Worm (Caenorhabditis elegans) whole organism, dauer: Measurements from ENCODE around the gene C50F4.12.

ENCODE experiments used
- unc-62 ChIP-seq: sonication (generic microtip); optimal IDR thresholded peaks from 2 replicates; lab custom pipeline; 2017; ENCODE audit warnings: missing biosample characterization, missing genetic modification reagents, missing genetic modification characterization

Gene C50F4.12

DNA sequence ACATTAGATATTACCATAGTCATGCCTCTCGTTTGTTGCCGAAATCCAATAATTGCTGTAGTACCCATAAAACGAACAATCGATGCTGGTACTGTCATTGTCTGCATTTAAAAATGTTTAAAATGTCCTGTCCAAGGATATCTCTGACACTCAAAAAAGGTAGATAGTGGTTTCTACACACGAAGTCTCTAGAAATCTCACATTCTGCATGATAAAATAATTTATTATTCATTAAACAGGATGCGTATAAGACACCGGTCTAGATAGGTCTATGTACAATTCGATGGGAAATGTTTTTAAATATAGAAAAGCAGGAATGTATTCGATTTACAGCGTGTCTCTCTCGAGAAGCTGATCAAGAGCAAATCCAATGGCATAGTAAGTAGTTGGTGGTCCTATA lies at the start of gene C50F4.12:
C50F4.12 (minus strand) TSS at position 101 of the 400 bp plus-strand sequence.
- TF ChIP-seq unc-62 (GFP tag; lab: Kevin White, UChicago): no peak

- no peak for TF ChIP-seq unc-62 (GFP tag; lab: Kevin White, UChicago)
These were observed 49.0 kb upstream of the C50F4.12 start for ce11 chrV:9588574-9588973.

ce11 chrV:9587619-9588018 lies 48.1 kb upstream of the C50F4.12 start:
- TF ChIP-seq unc-62 (GFP tag; lab: Kevin White, UChicago): no peak

DNA sequence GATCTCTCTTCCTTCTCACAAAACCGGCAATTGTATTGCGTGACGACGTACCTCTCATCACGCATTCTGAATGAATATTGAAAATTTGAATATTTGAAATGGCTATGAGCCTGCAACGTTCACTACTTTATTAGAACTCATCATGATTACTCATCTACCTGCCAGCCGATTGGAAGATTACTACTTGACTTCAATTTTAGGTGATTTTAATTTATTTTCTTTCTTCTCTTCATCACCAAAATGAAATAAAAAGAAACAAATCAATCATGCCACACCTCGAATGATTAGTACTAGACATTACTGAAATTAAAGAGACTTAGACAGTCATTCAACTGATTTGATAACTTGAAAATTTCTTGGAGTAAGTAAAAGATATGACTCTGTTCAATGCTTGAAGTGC lies 44.7 kb upstream of the C50F4.12 start:
- TF ChIP-seq unc-62 (GFP tag; lab: Kevin White, UChicago): no peak

DNA sequence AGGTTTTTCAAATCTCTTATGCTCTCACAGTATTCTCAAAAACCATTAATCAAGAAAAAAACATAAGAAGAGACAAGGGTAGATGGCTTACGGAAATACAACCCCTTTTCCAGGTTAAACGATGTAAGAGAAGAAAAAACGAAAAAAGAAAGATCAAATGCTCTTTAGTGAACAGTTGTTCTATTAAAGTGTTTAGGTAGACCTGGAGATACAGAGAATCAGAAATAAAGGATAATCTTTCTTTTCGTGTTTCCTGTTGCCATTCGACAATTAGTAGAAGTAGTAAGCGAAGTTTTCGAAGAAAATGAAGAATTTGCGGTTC lies 43.7 kb upstream of the C50F4.12 start, which contains the start of gene K09G1.1:
K09G1.1 (plus strand) TSS at position 223 of the 322 bp plus-strand sequence.
- no peak for TF ChIP-seq unc-62 (GFP tag; lab: Kevin White, UChicago)

- no peak for TF ChIP-seq unc-62 (GFP tag; lab: Kevin White, UChicago)
These were observed 43.2 kb upstream of the C50F4.12 start, which contains the start of gene rtfo-1 for ce11 chrV:9582594-9583322. TSS of gene rtfo-1 (minus strand) at chrV:9582644.

- TF ChIP-seq unc-62 (GFP tag; lab: Kevin White, UChicago): no peak
These were observed 37.5 kb upstream of the C50F4.12 start, which contains the start of gene F25B3.2 for ce11 chrV:9576991-9577390. TSS of gene F25B3.2 (plus strand) at chrV:9577291.

DNA sequence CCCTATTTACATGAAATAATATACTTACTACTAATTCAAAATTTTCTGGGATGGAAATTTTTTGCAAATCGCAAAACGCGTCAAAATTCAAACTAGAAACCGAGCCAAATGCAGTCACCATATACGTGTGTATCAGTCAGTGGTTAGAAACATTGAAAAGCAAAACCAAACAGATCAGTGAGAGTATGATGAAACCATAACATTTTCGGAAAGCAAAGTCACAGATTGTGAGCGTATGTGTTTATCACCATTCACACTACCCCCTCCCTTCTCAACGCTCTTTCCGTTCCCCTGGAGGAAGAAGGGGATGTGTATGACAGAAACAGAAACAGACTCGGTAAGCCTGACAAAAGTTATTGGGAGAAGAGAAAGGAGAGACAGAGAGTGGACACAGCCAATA lies 32.1 kb upstream of the C50F4.12 start:
- TF ChIP-seq unc-62 (GFP tag; lab: Kevin White, UChicago): no peak

ce11 chrV:9571056-9571455 lies 31.5 kb upstream of the C50F4.12 start:
- TF ChIP-seq unc-62 (GFP tag; lab: Kevin White, UChicago): no peak

- TF ChIP-seq unc-62 (GFP tag; lab: Kevin White, UChicago): no peak
These were observed 30.7 kb upstream of the C50F4.12 start, which contains the start of gene F25B3.5 for ce11 chrV:9570197-9570596. TSS of gene F25B3.5 (minus strand) at chrV:9570297.

ce11 chrV:9568707-9569106 lies 29.2 kb upstream of the C50F4.12 start, which contains the start of gene F25B3.4:
TSS of gene F25B3.4 (minus strand) at chrV:9568807.
- no peak for TF ChIP-seq unc-62 (GFP tag; lab: Kevin White, UChicago)

- TF ChIP-seq unc-62 (GFP tag; lab: Kevin White, UChicago): no peak
These were observed 24.0 kb upstream of the C50F4.12 start for ce11 chrV:9563585-9563984.

DNA sequence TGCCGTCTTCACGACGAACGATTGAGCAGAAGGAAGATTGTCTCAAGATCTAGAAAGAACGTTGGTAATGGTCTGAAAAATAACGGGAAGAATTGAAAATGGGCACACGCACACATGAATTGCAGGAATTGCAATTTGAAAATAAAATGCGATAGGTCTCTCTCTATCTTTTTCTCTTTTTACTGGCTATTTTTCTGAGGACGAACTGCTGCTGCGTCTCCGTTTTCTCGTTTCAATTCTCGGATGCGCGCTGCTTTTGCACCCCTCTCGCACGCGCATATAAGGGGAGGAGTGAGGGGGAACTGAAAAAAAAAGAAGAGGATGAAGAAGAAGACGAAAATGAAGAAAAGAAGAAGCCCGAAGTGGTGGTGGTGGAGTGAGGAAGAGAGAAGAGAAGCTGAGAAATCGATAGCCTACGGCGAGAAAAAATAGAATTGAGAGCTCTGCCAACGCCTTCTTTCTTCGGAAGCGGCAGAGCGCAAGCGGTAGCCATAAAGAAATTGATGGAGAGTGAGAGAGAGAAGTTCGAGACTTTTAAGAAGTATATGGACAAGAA lies 22.2 kb upstream of the C50F4.12 start, which contains the start of gene rgef-1:
rgef-1 (minus strand) TSS at position 51 of the 556 bp plus-strand sequence.
- TF ChIP-seq unc-62 (GFP tag; lab: Kevin White, UChicago): no peak

ce11 chrV:9556668-9557067 lies 17.1 kb upstream of the C50F4.12 start:
- TF ChIP-seq unc-62 (GFP tag; lab: Kevin White, UChicago): no peak

- TF ChIP-seq unc-62 (GFP tag; lab: Kevin White, UChicago): no peak
These were observed 10.8 kb upstream of the C50F4.12 start, which contains the start of gene ehbp-1 for ce11 chrV:9550313-9550712. TSS of gene ehbp-1 (plus strand) at chrV:9550644.

DNA sequence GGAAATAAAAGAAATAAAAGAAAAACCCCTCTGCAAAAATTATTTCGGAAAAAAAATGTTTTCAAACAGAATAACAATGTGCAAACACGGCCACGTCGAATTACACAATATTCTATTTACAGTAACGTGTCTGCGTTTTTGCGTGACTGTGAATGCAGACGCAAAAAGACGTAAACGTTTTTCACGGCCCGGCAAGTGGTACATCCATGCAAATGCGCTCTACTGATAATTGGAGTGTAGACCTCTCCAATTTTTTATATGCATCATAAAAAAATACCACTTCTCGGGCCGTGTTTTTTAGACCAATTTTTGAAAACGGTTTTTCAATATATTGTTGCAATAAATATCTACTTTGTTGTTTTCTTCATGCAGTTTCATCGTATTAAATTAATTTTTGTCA lies 9.9 kb upstream of the C50F4.12 start, which contains the start of gene nstp-10:
nstp-10 (minus strand) TSS at position 378 of the 400 bp plus-strand sequence.
- TF ChIP-seq unc-62 (GFP tag; lab: Kevin White, UChicago): no peak
